Worm (Caenorhabditis elegans) whole organism, young adult: ENCODE results near the gene T09F5.1.

Source experiments
- hmg-20 ChIP-seq: fragments of 200-800 bp; sonication (Bioruptor generic); IDR thresholded peaks from 2 replicates; pipeline ENCODE4 v1.3.6; 2022; ENCODE audit warnings: missing genetic modification reagents, missing genetic modification characterization, missing compliant biosample characterization
- lin-35 ChIP-seq, 3 experiments: fragments of 150-350 bp in 2 of 3; sonication (generic microtip) in 1 of 3; optimal IDR thresholded peaks; 2 replicates each; lab custom pipeline; 2014 to 2018; ENCODE audit warnings: missing biosample characterization in 3 of 3, missing genetic modification characterization in 3 of 3, missing genetic modification reagents in 3 of 3
- unc-62 ChIP-seq: fragments of 150-350 bp; optimal IDR thresholded peaks from 2 replicates; lab custom pipeline; 2014; ENCODE audit warnings: missing biosample characterization, missing genetic modification reagents, missing genetic modification characterization

DNA sequence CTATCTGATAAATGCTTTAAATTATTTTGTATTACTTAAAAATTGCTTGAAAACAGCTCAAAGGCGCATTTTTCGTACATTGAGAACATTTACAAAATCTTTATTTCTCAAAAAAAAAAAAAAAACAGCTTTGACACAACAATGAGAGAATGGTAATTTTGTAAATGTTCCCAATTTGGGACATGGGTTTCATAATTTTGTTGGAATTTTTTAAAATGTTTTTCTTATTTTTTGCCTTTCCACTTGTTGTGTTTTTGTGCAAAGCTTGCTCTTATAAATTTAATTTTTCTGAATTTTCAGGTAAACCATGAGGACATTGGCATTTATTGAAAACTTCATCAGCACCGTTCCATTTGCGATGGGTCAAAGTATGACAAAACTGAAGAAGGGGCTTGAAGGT is 37.2 kb upstream of the T09F5.1 start, which contains the start of gene T01G5.7:
- TF ChIP-seq unc-62 (GFP tag; lab: Kevin White, UChicago): no peak
- TF ChIP-seq lin-35 (GFP tag; optimal IDR thresholded peaks at IDR 0.05; lab: Kevin White, UChicago): no peak
- no peak for TF ChIP-seq hmg-20 (GFP tag; lab: Robert Waterston, UW)
